Worm (Caenorhabditis elegans): Measurements from ENCODE around the gene flp-32.

DNA sequence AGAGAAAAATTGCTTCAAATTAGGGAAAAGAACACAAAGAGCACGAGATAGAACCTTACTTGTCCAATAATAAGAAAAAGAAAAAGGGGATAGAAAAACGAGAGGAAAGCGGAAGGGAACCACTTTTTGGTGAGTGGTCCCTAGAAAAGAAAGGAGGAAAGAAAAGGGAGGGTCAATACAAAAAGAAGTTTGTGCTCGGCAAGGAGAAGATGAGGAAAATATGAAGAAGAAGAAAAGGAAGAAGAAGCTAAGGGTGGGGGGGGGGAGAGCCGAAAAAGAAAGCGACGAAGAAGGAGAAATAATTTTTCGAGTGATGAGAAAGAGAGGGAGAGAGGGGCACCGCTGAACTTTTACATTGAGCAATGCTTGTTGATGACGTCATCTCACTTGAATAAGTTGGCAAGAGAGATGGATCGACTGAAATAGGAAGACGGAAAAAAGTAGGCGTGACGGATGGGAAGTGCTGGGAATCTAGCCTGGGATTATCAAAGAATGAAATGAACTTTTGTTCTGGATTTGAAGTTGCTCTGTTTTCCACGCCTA lies 47.7 kb upstream of the flp-32 start:
- TF ChIP-seq zag-1 (tag; optimal IDR thresholded peaks at IDR 0.05): peak; percentile 82
- TF ChIP-seq ZK546.5 (tag; optimal IDR thresholded peaks at IDR 0.05): no peak
- no peak for TF ChIP-seq lin-39 (tag; optimal IDR thresholded peaks at IDR 0.05)
- no peak for TF ChIP-seq mbf-1 (tag; optimal IDR thresholded peaks at IDR 0.05)
- no peak for TF ChIP-seq sma-3 (GFP tag; optimal IDR thresholded peaks at IDR 0.05)
- TF ChIP-seq mdl-1 (tag; optimal IDR thresholded peaks at IDR 0.05): peak; percentile 25 to 33
- TF ChIP-seq ceh-82 (tag; optimal IDR thresholded peaks at IDR 0.05): no peak
- TF ChIP-seq R02D3.7 (tag; optimal IDR thresholded peaks at IDR 0.05): no peak
- peak; percentile 73 for TF ChIP-seq F13H6.1 (tag; optimal IDR thresholded peaks at IDR 0.05)
- no peak for TF ChIP-seq unc-39 (tag; optimal IDR thresholded peaks at IDR 0.05)
- TF ChIP-seq unc-62 (GFP tag; optimal IDR thresholded peaks at IDR 0.05): no peak
- TF ChIP-seq elt-3 (tag; optimal IDR thresholded peaks at IDR 0.05): no peak
- TF ChIP-seq elt-1 (tag; optimal IDR thresholded peaks at IDR 0.05): no peak
